Fruit fly (Drosophila melanogaster) whole organism, embryonic: ENCODE measurements around the gene Tango5.

Experiments used
- Atf6 ChIP-seq: fragments of 200-800 bp; sonication (Bioruptor generic); IDR thresholded peaks from 2 replicates; pipeline ENCODE4 v1.3.6; 2022; ENCODE audit warnings: missing biosample characterization, missing genetic modification characterization
- Awh ChIP-seq: fragments of 200-800 bp; sonication (Bioruptor generic); IDR thresholded peaks from 2 replicates; pipeline ENCODE4, ENCODE4 v1.3.6; 2022; ENCODE audit warnings: missing biosample characterization, missing genetic modification characterization
- B-H2 ChIP-seq: fragments of 200-800 bp; sonication (Bioruptor generic); optimal IDR thresholded peaks from 2 replicates; lab custom pipeline; 2018; ENCODE audit warnings: missing biosample characterization, mild to moderate bottlenecking, missing genetic modification characterization
- Bgb ChIP-seq: fragments of 200-800 bp; sonication (Bioruptor generic); IDR thresholded peaks from 2 replicates; pipeline ENCODE4 v1.3.6; 2022; ENCODE audit warnings: missing biosample characterization, missing genetic modification characterization; ENCODE audit not compliant: partially characterized antibody
- CG10209 ChIP-seq: fragments of 200-800 bp; sonication (Bioruptor generic); optimal IDR thresholded peaks from 3 replicates; lab custom pipeline; 2017; ENCODE audit warnings: missing biosample characterization, mild to moderate bottlenecking, missing genetic modification characterization, missing genetic modification reagents
- CG1024 ChIP-seq: fragments of 200-800 bp; sonication (Bioruptor generic); IDR thresholded peaks from 2 replicates; pipeline ENCODE4 v1.3.6; 2022; ENCODE audit warnings: missing biosample characterization, missing genetic modification characterization
- CG10431 ChIP-seq: fragments of 200-800 bp; sonication (Bioruptor generic); optimal IDR thresholded peaks from 3 replicates; lab custom pipeline; 2018; ENCODE audit warnings: missing biosample characterization, mild to moderate bottlenecking, missing genetic modification characterization
- CG11085 ChIP-seq: fragments of 200-800 bp; sonication (Bioruptor generic); IDR thresholded peaks from 2 replicates; pipeline ENCODE4 v1.3.6; 2022; ENCODE audit warnings: missing biosample characterization, missing genetic modification characterization
- CG12071 ChIP-seq: fragments of 200-800 bp; sonication (Bioruptor generic); optimal IDR thresholded peaks from 3 replicates; lab custom pipeline; 2018; ENCODE audit warnings: missing biosample characterization, mild to moderate bottlenecking, missing genetic modification characterization
- CG12299 ChIP-seq: fragments of 200-800 bp; sonication (Bioruptor generic); optimal IDR thresholded peaks from 2 replicates; lab custom pipeline; 2018; ENCODE audit warnings: missing biosample characterization, mild to moderate bottlenecking, missing genetic modification characterization
- CG14667 ChIP-seq: fragments of 200-800 bp; sonication (Bioruptor generic); IDR thresholded peaks from 2 replicates; pipeline ENCODE4 v1.3.6; 2022; ENCODE audit warnings: missing biosample characterization, missing genetic modification characterization
- CG1529 ChIP-seq: fragments of 200-800 bp; sonication (Bioruptor generic); optimal IDR thresholded peaks from 3 replicates; lab custom pipeline; 2018; ENCODE audit warnings: missing biosample characterization, missing genetic modification characterization
- CG17359 ChIP-seq: fragments of 200-800 bp; sonication (Bioruptor generic); optimal IDR thresholded peaks from 3 replicates; lab custom pipeline; 2018; ENCODE audit warnings: missing biosample characterization, mild to moderate bottlenecking, missing genetic modification characterization, moderate library complexity
- CG2202 ChIP-seq: fragments of 200-800 bp; sonication (Bioruptor generic); optimal IDR thresholded peaks from 2 replicates; lab custom pipeline; 2018; ENCODE audit warnings: missing biosample characterization, mild to moderate bottlenecking, missing genetic modification characterization
- CG4854 ChIP-seq: fragments of 200-800 bp; sonication (Bioruptor generic); optimal IDR thresholded peaks from 2 replicates; lab custom pipeline; 2016; ENCODE audit warnings: missing biosample characterization, missing genetic modification characterization, inconsistent platforms
- CG7357 ChIP-seq: fragments of 200-800 bp; sonication (Bioruptor generic); IDR thresholded peaks from 3 replicates; pipeline ENCODE4 v1.3.6; 2022; ENCODE audit warnings: missing biosample characterization, missing genetic modification characterization
- CG7556 ChIP-seq: fragments of 200-800 bp; sonication (Bioruptor generic); optimal IDR thresholded peaks from 2 replicates; lab custom pipeline; 2017; ENCODE audit warnings: missing biosample characterization, mild to moderate bottlenecking, missing genetic modification characterization
- CG7928 ChIP-seq: fragments of 200-800 bp; sonication (Bioruptor generic); optimal IDR thresholded peaks from 2 replicates; lab custom pipeline; 2017; ENCODE audit warnings: missing biosample characterization, mild to moderate bottlenecking, missing genetic modification characterization
- CG8388 ChIP-seq: fragments of 200-800 bp; sonication (Bioruptor generic); optimal IDR thresholded peaks from 2 replicates; lab custom pipeline; 2019; ENCODE audit warnings: missing biosample characterization, mild to moderate bottlenecking, missing genetic modification characterization, moderate library complexity
- CG9817 ChIP-seq: fragments of 200-800 bp; sonication (Bioruptor generic); optimal IDR thresholded peaks from 2 replicates; lab custom pipeline; 2018; ENCODE audit warnings: missing biosample characterization, mild to moderate bottlenecking, missing genetic modification characterization, moderate library complexity
- Dek ChIP-seq: fragments of 200-800 bp; sonication (Bioruptor generic); optimal IDR thresholded peaks from 3 replicates; lab custom pipeline; 2019; ENCODE audit warnings: missing biosample characterization, mild to moderate bottlenecking, missing genetic modification characterization, moderate library complexity
- Lpt ChIP-seq: fragments of >200 bp; optimal IDR thresholded peaks from 2 replicates; lab custom pipeline; 2018; ENCODE audit warnings: missing biosample characterization, missing genetic modification characterization
- Mad ChIP-seq: fragments of 200-800 bp; sonication (Bioruptor generic); optimal IDR thresholded peaks from 2 replicates; lab custom pipeline; 2016; ENCODE audit warnings: missing biosample characterization, missing genetic modification characterization
- Opbp ChIP-seq: fragments of 200-800 bp; sonication (Bioruptor generic); IDR thresholded peaks from 3 replicates; pipeline ENCODE4 v1.3.6; 2022; ENCODE audit warnings: missing biosample characterization, missing genetic modification characterization; ENCODE audit not compliant: partially characterized antibody
- Scr ChIP-seq: fragments of 200-800 bp; sonication (Bioruptor generic); IDR thresholded peaks from 2 replicates; pipeline ENCODE4 v1.3.6; 2022; ENCODE audit warnings: missing biosample characterization, missing genetic modification characterization; ENCODE audit not compliant: partially characterized antibody
- Side ChIP-seq: fragments of 200-800 bp; sonication (Bioruptor generic); optimal IDR thresholded peaks from 2 replicates; lab custom pipeline; 2016; ENCODE audit warnings: missing biosample characterization, missing genetic modification characterization
- TFAM ChIP-seq: fragments of 200-800 bp; sonication (Bioruptor generic); optimal IDR thresholded peaks from 2 replicates; lab custom pipeline; 2017; ENCODE audit warnings: missing biosample characterization, missing genetic modification characterization, inconsistent platforms
- Tbp ChIP-seq: fragments of >200 bp; optimal IDR thresholded peaks from 2 replicates; lab custom pipeline; 2018; ENCODE audit warnings: missing biosample characterization, missing genetic modification characterization
- Xbp1 ChIP-seq: fragments of 200-800 bp; sonication (Bioruptor generic); optimal IDR thresholded peaks from 3 replicates; lab custom pipeline; 2016; ENCODE audit warnings: missing biosample characterization, mild to moderate bottlenecking, missing genetic modification characterization
- cas ChIP-seq: fragments of 200-800 bp; sonication (Bioruptor generic); IDR thresholded peaks from 2 replicates; pipeline ENCODE4 v1.3.6; 2022; ENCODE audit warnings: missing biosample characterization, missing genetic modification characterization
- chinmo ChIP-seq: fragments of 200-800 bp; sonication (Bioruptor generic); IDR thresholded peaks from 4 replicates; pipeline ENCODE4 v1.3.6; 2022; ENCODE audit warnings: missing biosample characterization, missing genetic modification characterization; ENCODE audit not compliant: partially characterized antibody
- gro ChIP-seq: fragments of 200-800 bp; sonication (Bioruptor generic); optimal IDR thresholded peaks from 2 replicates; lab custom pipeline; 2016; ENCODE audit warnings: missing biosample characterization, missing genetic modification characterization
- gsb-n ChIP-seq: fragments of 200-800 bp; sonication (Bioruptor generic); optimal IDR thresholded peaks from 3 replicates; lab custom pipeline; 2018; ENCODE audit warnings: missing biosample characterization, mild to moderate bottlenecking, missing genetic modification characterization
- gt ChIP-seq: fragments of 200-800 bp; sonication (Bioruptor generic); IDR thresholded peaks from 2 replicates; pipeline ENCODE4 v1.3.6; 2022; ENCODE audit warnings: missing biosample characterization, missing genetic modification characterization
- hb ChIP-seq: fragments of 200-800 bp; sonication (Bioruptor generic); IDR thresholded peaks from 3 replicates; pipeline ENCODE4 v1.3.6; 2022; ENCODE audit warnings: missing biosample characterization, missing genetic modification characterization; ENCODE audit not compliant: partially characterized antibody
- her ChIP-seq: fragments of 200-800 bp; sonication (Bioruptor generic); optimal IDR thresholded peaks from 2 replicates; lab custom pipeline; 2016; ENCODE audit warnings: missing biosample characterization, missing genetic modification characterization
- ind ChIP-seq: fragments of 200-800 bp; sonication (Bioruptor generic); optimal IDR thresholded peaks from 3 replicates; lab custom pipeline; 2016; ENCODE audit warnings: missing biosample characterization, missing genetic modification characterization
- inv ChIP-seq: fragments of 200-800 bp; sonication (Bioruptor generic); IDR thresholded peaks from 2 replicates; pipeline ENCODE4 v1.3.6; 2022; ENCODE audit warnings: missing biosample characterization, missing genetic modification characterization; ENCODE audit not compliant: partially characterized antibody
- oc ChIP-seq: fragments of 200-800 bp; sonication (Bioruptor generic); optimal IDR thresholded peaks from 2 replicates; lab custom pipeline; 2018; ENCODE audit warnings: missing biosample characterization, mild to moderate bottlenecking, missing genetic modification characterization, moderate library complexity
- odd ChIP-seq: fragments of 200-800 bp; sonication (Bioruptor generic); optimal IDR thresholded peaks from 2 replicates; lab custom pipeline; 2017; ENCODE audit warnings: missing biosample characterization, mild to moderate bottlenecking, missing genetic modification characterization
- pnt ChIP-seq: fragments of 200-800 bp; sonication (Bioruptor generic); optimal IDR thresholded peaks from 3 replicates; lab custom pipeline; 2016; ENCODE audit warnings: missing biosample characterization, missing genetic modification characterization
- pzg ChIP-seq: fragments of 200-800 bp; sonication (Bioruptor generic); optimal IDR thresholded peaks from 3 replicates; lab custom pipeline; 2018; ENCODE audit warnings: missing biosample characterization, mild to moderate bottlenecking, missing genetic modification characterization, moderate library complexity
- ranshi ChIP-seq: fragments of 200-800 bp; sonication (Bioruptor generic); IDR thresholded peaks from 2 replicates; pipeline ENCODE4 v1.3.6; 2022; ENCODE audit warnings: missing biosample characterization, missing genetic modification characterization
- stc ChIP-seq: fragments of 200-800 bp; sonication (Bioruptor generic); IDR thresholded peaks from 2 replicates; pipeline ENCODE4 v1.3.6; 2022; ENCODE audit warnings: missing biosample characterization, missing genetic modification characterization
- stwl ChIP-seq: fragments of 200-800 bp; sonication (Bioruptor generic); optimal IDR thresholded peaks from 3 replicates; lab custom pipeline; 2018; ENCODE audit warnings: missing biosample characterization, mild to moderate bottlenecking, missing genetic modification characterization, moderate library complexity
- trh ChIP-seq: fragments of 200-800 bp; sonication (Bioruptor generic); optimal IDR thresholded peaks from 2 replicates; lab custom pipeline; 2016; ENCODE audit warnings: missing biosample characterization, missing genetic modification characterization
- ttk ChIP-seq: fragments of 200-800 bp; sonication (Bioruptor generic); IDR thresholded peaks from 2 replicates; pipeline ENCODE4 v2.1.2; 2022; ENCODE audit warnings: missing biosample characterization, missing genetic modification characterization
- tx ChIP-seq: fragments of 200-800 bp; sonication (Bioruptor generic); optimal IDR thresholded peaks from 2 replicates; lab custom pipeline; 2016; ENCODE audit warnings: missing biosample characterization, missing genetic modification characterization
- yki ChIP-seq: fragments of >200 bp; optimal IDR thresholded peaks from 3 replicates; lab custom pipeline; 2018

The Tango5 gene

DNA sequence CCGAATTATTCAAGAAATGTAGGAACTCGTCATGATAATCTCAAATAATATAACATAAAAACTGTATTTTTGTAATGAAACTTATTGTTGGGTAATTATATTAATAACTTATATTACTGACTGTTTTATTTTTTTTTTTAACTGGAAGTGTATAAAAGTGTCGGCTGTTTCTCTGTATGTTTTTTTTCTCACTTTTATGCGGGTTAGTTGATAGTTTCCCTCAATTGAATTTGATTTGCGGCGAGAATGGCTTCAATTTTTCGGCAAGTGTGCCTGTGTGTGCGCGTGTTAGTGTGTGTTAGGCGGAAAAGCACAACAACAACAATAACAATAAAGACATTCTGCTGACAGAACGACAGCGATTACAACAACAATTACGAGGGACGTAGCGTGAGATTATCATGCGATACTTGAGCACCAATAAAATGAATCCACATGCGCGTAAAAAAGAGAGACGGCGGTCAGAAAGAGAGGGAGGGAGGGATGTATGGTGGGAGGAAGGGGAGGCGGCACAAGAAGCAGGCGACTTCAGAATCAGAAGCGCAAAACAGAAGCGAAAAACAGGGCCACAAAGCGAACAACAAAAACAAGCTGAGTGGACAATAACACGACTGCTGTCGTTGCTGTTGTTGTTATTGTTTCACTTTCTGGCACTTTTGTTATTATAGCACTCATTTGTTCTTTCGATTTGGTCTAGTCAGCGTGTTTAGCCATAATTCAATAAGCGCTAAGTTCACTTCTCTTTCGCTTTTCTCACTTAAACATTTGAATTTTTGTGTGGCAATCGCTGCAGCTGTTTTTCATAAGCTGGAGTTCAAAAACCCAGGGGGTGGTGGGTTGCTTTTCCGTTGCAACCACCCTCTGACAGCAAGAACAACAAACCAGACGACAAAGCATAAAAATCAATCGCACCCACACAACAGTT is 992 bp downstream of the Tango5 start (continued):
- TF ChIP-seq CG7928 (GFP tag; lab: Kevin White, UChicago) (no peak), Awh (GFP tag; lab: Robert Waterston, UW) (no peak), tx (GFP tag; lab: Kevin White, UChicago) (no peak), her (GFP tag; lab: Kevin White, UChicago) (no peak), Lpt (GFP tag; lab: Kevin White, UChicago) (no peak), Opbp (GFP tag; lab: Robert Waterston, UW) (no peak), CG12299 (tag; lab: Kevin White, UChicago) (no peak), cas (GFP tag; lab: Robert Waterston, UW) (no peak), CG7556 (GFP tag; lab: Kevin White, UChicago) (peak; percentile 49), inv (no peak), CG10209 (GFP tag; lab: Kevin White, UChicago) (no peak), Side (no peak), pzg (GFP tag; lab: Kevin White, UChicago) (peak; percentile 8), CG8388 (GFP tag; lab: Kevin White, UChicago) (peak; percentile 19), gt (GFP tag; lab: Robert Waterston, UW) (no peak), trh (GFP tag; lab: Kevin White, UChicago) (no peak), CG9817 (tag; lab: Kevin White, UChicago) (no peak), ranshi (peak; percentile 43; the same call in 1 of the 2 replicates), gro (GFP tag; lab: Kevin White, UChicago) (peak; percentile 28), yki (lab: Kevin White, UChicago) (no peak), hb (GFP tag; lab: Robert Waterston, UW) (no peak), CG2202 (tag; lab: Kevin White, UChicago) (no peak), TFAM (GFP tag; lab: Kevin White, UChicago) (no peak), stwl (no peak), ind (GFP tag; lab: Kevin White, UChicago) (peak; percentile 1), pnt (GFP tag; lab: Kevin White, UChicago) (no peak), CG10431 (no peak), gsb-n (tag; lab: Kevin White, UChicago) (no peak), oc (tag; lab: Kevin White, UChicago) (no peak), CG1529 (GFP tag; lab: Kevin White, UChicago) (no peak), Tbp (GFP tag; lab: Kevin White, UChicago) (no peak), chinmo (GFP tag; lab: Robert Waterston, UW) (peak; percentile 94), Bgb (GFP tag; lab: Robert Waterston, UW) (peak; percentile 24; the same call in 1 of the 2 replicates), CG11085 (GFP tag; lab: Robert Waterston, UW) (no peak), stc (GFP tag; lab: Robert Waterston, UW) (no peak), CG7357 (GFP tag; lab: Robert Waterston, UW) (no peak), ttk (GFP tag; lab: Robert Waterston, UW) (no peak), Xbp1 (peak; percentile 46), odd (no peak), CG12071 (GFP tag; lab: Kevin White, UChicago) (no peak), Mad (GFP tag; lab: Kevin White, UChicago) (no peak), CG14667 (GFP tag; lab: Robert Waterston, UW) (no peak), CG1024 (GFP tag; lab: Robert Waterston, UW) (no peak), CG4854 (no peak), Dek (tag; lab: Kevin White, UChicago) (peak; percentile 23), B-H2 (GFP tag; lab: Kevin White, UChicago) (no peak), CG17359 (tag; lab: Kevin White, UChicago) (peak; percentile 22), Atf6 (peak; percentile 49; the same call in 1 of the 2 replicates), Scr (GFP tag; lab: Robert Waterston, UW) (peak; percentile 9; the same call in 1 of the 2 replicates)
